Worm (Caenorhabditis elegans) whole organism, L4/young adult: Measurements from ENCODE around the gene gpd-1.

Experiments used
- W03F9.2 ChIP-seq: fragments of 150-350 bp; optimal IDR thresholded peaks from 2 replicates; lab custom pipeline; 2014; ENCODE audit warnings: missing biosample characterization, missing genetic modification characterization
- dao-5 ChIP-seq: sonication (generic microtip); optimal IDR thresholded peaks from 2 replicates; lab custom pipeline; 2016; ENCODE audit warnings: missing genotype, missing genetic modification characterization, moderate library complexity, missing compliant biosample characterization

- TF ChIP-seq W03F9.2 (tag; lab: Kevin White, UChicago) (no peak), dao-5 (tag; lab: Kevin White, UChicago) (no peak)
Observed at ce11 chrII:10369547-10370028, 24.3 kb upstream of the gpd-1 start, which contains the start of gene ceh-58.
